Worm (Caenorhabditis elegans) whole organism, mixed stage, embryonic: ENCODE results near the gene C14C6.13.

Experiments
- M03D4.4 ChIP-seq: sonication (generic microtip); optimal IDR thresholded peaks from 2 replicates; lab custom pipeline; 2017; ENCODE audit warnings: mild to moderate bottlenecking, missing genetic modification characterization, missing compliant biosample characterization
- elt-3 ChIP-seq: fragments of 150-350 bp; optimal IDR thresholded peaks from 2 replicates; lab custom pipeline; 2014; ENCODE audit warnings: missing biosample characterization, missing genetic modification characterization
- lin-32 ChIP-seq: fragments of 200-800 bp; sonication (Bioruptor generic); optimal IDR thresholded peaks from 2 replicates; lab custom pipeline; 2018; ENCODE audit warnings: mild to moderate bottlenecking, missing genetic modification characterization, missing compliant biosample characterization

DNA sequence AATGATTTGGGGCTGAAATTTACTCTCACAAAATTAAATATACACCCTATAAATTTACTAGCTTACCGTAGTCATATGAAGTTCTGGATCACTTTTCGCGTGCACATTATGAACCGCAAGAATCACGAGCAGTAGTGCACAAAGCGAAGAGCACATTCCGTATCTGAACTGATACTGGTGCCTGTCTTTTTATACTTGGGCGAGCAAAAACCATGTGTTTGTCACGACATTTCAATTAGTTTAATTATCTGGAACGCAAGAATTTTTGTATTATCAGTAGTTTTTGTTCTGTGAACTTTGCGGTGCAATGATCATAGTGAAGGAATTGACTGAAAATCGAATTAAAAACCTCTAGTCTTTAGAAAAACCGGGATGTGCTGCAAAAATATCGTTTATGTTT, 50.5 kb downstream of the C14C6.13 start, which contains the start of gene lipl-3:
- no peak for TF ChIP-seq elt-3 (tag; lab: Kevin White, UChicago)
- no peak for TF ChIP-seq lin-32 (GFP tag; lab: Kevin White, UChicago)
- no peak for TF ChIP-seq M03D4.4 (tag; lab: Kevin White, UChicago)
